Fruit fly (Drosophila melanogaster): ENCODE results near the gene pll.

The pll gene

dm6 chr3R:27214949-27215348 is 38.0 kb downstream of the pll start (continued):
- TF ChIP-seq Hr4 (GFP tag; optimal IDR thresholded peaks at IDR 0.05) (no peak), CG34406 (GFP tag; optimal IDR thresholded peaks at IDR 0.05) (no peak), CG6792 (GFP tag; optimal IDR thresholded peaks at IDR 0.05) (no peak), salr (GFP tag; optimal IDR thresholded peaks at IDR 0.05) (no peak), Ets21C (GFP tag; optimal IDR thresholded peaks at IDR 0.05) (no peak), Gug (GFP tag; IDR thresholded peaks at IDR 0.05) (no peak), Eip78C (GFP tag) (peak; percentile 54)

- TF ChIP-seq Sox15 (GFP tag; optimal IDR thresholded peaks at IDR 0.05): no peak
- TF ChIP-seq CG3032 (tag; optimal IDR thresholded peaks at IDR 0.05): no peak
- no peak for TF ChIP-seq Hr39 (GFP tag; optimal IDR thresholded peaks at IDR 0.05)
- no peak for TF ChIP-seq CG32006 (GFP tag; optimal IDR thresholded peaks at IDR 0.05)
- no peak for TF ChIP-seq achi (GFP tag; optimal IDR thresholded peaks at IDR 0.05)
- no peak for TF ChIP-seq CG9139 (GFP tag; optimal IDR thresholded peaks at IDR 0.05)
- TF ChIP-seq CG6854 (GFP tag; optimal IDR thresholded peaks at IDR 0.05): no peak
- TF ChIP-seq Lpt (GFP tag; optimal IDR thresholded peaks at IDR 0.05): no peak
- no peak for TF ChIP-seq Hr4 (GFP tag; optimal IDR thresholded peaks at IDR 0.05)
- TF ChIP-seq cyc (GFP tag; optimal IDR thresholded peaks at IDR 0.05): no peak
Measured at dm6 chr3R:27212979-27213580, 39.9 kb downstream of the pll start.

- TF ChIP-seq Ets96B (tag; optimal IDR thresholded peaks at IDR 0.05): no peak
- no peak for TF ChIP-seq topi (GFP tag; optimal IDR thresholded peaks at IDR 0.05)
- no peak for TF ChIP-seq Ets21C (GFP tag; optimal IDR thresholded peaks at IDR 0.05)
- peak; percentile 43 for TF ChIP-seq CG32006 (GFP tag; optimal IDR thresholded peaks at IDR 0.05)
- no peak for TF ChIP-seq ss (GFP tag; optimal IDR thresholded peaks at IDR 0.05)
- no peak for TF ChIP-seq dsx (GFP tag; optimal IDR thresholded peaks at IDR 0.05; ENCODE audit: poor library complexity, severe bottlenecking)
- TF ChIP-seq Blimp-1 (GFP tag; optimal IDR thresholded peaks at IDR 0.05): no peak
- no peak for TF ChIP-seq CG1621 (tag; optimal IDR thresholded peaks at IDR 0.05)
- TF ChIP-seq CG6808 (GFP tag; optimal IDR thresholded peaks at IDR 0.05): no peak
- TF ChIP-seq achi (GFP tag; optimal IDR thresholded peaks at IDR 0.05): no peak
- no peak for TF ChIP-seq fd85E (GFP tag; optimal IDR thresholded peaks at IDR 0.05)
- no peak for TF ChIP-seq Sox102F (GFP tag; optimal IDR thresholded peaks at IDR 0.05)
- TF ChIP-seq cyc (GFP tag; optimal IDR thresholded peaks at IDR 0.05): no peak
- no peak for TF ChIP-seq fkh (GFP tag; optimal IDR thresholded peaks at IDR 0.05)
- no peak for TF ChIP-seq CG16779 (tag; optimal IDR thresholded peaks at IDR 0.05)
- TF ChIP-seq net (GFP tag; optimal IDR thresholded peaks at IDR 0.05): no peak
- peak; percentile 40 for TF ChIP-seq Hr4 (GFP tag; optimal IDR thresholded peaks at IDR 0.05)
- TF ChIP-seq CG8319 (GFP tag; optimal IDR thresholded peaks at IDR 0.05): no peak
- no peak for TF ChIP-seq CG3919 (GFP tag; optimal IDR thresholded peaks at IDR 0.05)
- no peak for TF ChIP-seq CG11902 (GFP tag; optimal IDR thresholded peaks at IDR 0.05)
- TF ChIP-seq Hr39 (GFP tag; optimal IDR thresholded peaks at IDR 0.05): no peak
- TF ChIP-seq CG8632 (GFP tag; optimal IDR thresholded peaks at IDR 0.05): no peak
- TF ChIP-seq Eip75B (GFP tag; optimal IDR thresholded peaks at IDR 0.05): no peak
- no peak for TF ChIP-seq acj6 (GFP tag; optimal IDR thresholded peaks at IDR 0.05)
- no peak for TF ChIP-seq Smox (GFP tag; optimal IDR thresholded peaks at IDR 0.05)
- peak; percentile 48 for TF ChIP-seq Eip78C (GFP tag)
- no peak for TF ChIP-seq Hr38 (GFP tag; optimal IDR thresholded peaks at IDR 0.05)
- TF ChIP-seq pdm3 (GFP tag; optimal IDR thresholded peaks at IDR 0.05): peak; percentile 27
- TF ChIP-seq Eip93F (GFP tag; optimal IDR thresholded peaks at IDR 0.05): no peak
- TF ChIP-seq CG10669 (GFP tag; optimal IDR thresholded peaks at IDR 0.05): no peak
- TF ChIP-seq CG15336 (GFP tag; IDR thresholded peaks at IDR 0.05): peak; percentile 53
- TF ChIP-seq lz (GFP tag; optimal IDR thresholded peaks at IDR 0.05): no peak
- TF ChIP-seq CG7368 (GFP tag; optimal IDR thresholded peaks at IDR 0.05): no peak
- TF ChIP-seq CG11762 (GFP tag; optimal IDR thresholded peaks at IDR 0.05; ENCODE audit: insufficient read depth): no peak
- no peak for TF ChIP-seq Sox14 (GFP tag; optimal IDR thresholded peaks at IDR 0.05)
- no peak for TF ChIP-seq spab (GFP tag; optimal IDR thresholded peaks at IDR 0.05)
- TF ChIP-seq CG6276 (GFP tag; optimal IDR thresholded peaks at IDR 0.05): peak; percentile 39
- TF ChIP-seq CG9139 (GFP tag; optimal IDR thresholded peaks at IDR 0.05): no peak
Measured at dm6 chr3R:27209561-27210275, 43.3 kb downstream of the pll start.

Measured in whole organism, prepupa.